Fruit fly (Drosophila melanogaster): ENCODE data around the gene CG45122.

Gene CG45122

DNA sequence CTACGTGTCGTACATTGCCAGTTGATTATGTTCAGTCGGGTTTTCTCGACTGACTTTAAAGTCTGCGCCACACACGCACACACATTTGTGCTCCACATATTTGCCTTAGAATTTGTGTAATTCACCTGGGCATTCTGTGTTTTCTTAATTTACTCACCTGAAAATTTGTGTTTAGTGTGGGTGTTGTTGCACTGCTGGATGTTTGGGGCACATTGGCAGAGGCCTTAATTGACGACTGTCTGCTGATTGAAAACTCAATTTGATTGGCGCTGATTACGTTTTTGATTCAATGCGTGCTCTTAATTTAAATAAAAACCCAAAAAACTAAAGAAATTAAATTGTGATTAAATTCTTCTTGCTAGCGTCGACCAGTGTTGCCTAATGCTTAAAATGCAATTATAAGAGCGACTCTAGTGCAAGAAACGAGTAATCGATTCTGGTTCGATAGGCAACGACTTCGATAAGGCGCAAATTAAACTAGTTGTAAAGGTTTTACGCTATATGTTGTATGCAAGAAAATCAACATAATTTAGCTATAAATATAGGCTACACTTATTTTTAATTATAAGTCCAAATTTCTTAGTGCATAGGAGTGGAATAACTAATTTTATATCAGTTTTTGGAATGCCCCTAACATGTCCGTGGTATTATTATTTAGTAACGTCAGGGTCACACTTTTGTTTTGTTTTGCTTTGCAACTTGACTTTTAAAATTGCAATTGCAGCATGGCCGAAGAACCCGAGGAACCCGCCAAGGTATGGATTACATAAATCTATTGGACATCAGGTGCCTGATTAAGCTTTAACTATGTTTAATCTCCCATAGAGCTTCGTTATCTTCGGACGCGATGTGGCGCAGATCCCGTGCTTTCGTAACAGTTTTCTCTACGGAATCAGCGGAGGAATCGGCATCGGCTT lies 13.4 kb upstream of the CG45122 start, which contains the start of the genes CG46281 and CG46280 (continued):
- TF ChIP-seq CG4617 (GFP tag; optimal IDR thresholded peaks at IDR 0.05; ENCODE audit: borderline replicate concordance) (peak; percentile 76), Chrac-16 (GFP tag; optimal IDR thresholded peaks at IDR 0.05) (peak; percentile 32), HmgZ (tag; optimal IDR thresholded peaks at IDR 0.05) (peak; percentile 35), CG13287 (GFP tag; IDR thresholded peaks at IDR 0.05; ENCODE audit: partially characterized antibody) (peak; percentile 82), Hand (GFP tag; optimal IDR thresholded peaks at IDR 0.05) (peak; percentile 23), bab2 (GFP tag; optimal IDR thresholded peaks at IDR 0.05) (peak; percentile 2), CG4854 (GFP tag; optimal IDR thresholded peaks at IDR 0.05) (peak; percentile 15), CG12659 (GFP tag; optimal IDR thresholded peaks at IDR 0.05) (peak; percentile 70), CG17829 (tag; optimal IDR thresholded peaks at IDR 0.05) (peak; percentile 66), zfh2 (GFP tag; optimal IDR thresholded peaks at IDR 0.05) (peak; percentile 33), CG4424 (GFP tag; optimal IDR thresholded peaks at IDR 0.05) (peak; percentile 20), YL-1 (GFP tag; optimal IDR thresholded peaks at IDR 0.05) (peak; percentile 83), Myb (GFP tag; optimal IDR thresholded peaks at IDR 0.05) (peak; percentile 20), Dref (GFP tag; IDR thresholded peaks at IDR 0.05) (peak; percentile 72), CG17385 (GFP tag; optimal IDR thresholded peaks at IDR 0.05) (peak; percentile 42), Trl (optimal IDR thresholded peaks at IDR 0.05) (no peak), Trl (GFP tag; optimal IDR thresholded peaks at IDR 0.05) (peak; percentile 37), Dll (GFP tag; IDR thresholded peaks at IDR 0.05; ENCODE audit: partially characterized antibody) (peak; percentile 74; the same call in 3 of the 4 replicates), CrebB (tag; optimal IDR thresholded peaks at IDR 0.05) (no peak), NC2β (GFP tag; optimal IDR thresholded peaks at IDR 0.05) (peak; percentile 56), BEAF-32 (GFP tag; optimal IDR thresholded peaks at IDR 0.05) (peak; percentile 68), tll (GFP tag; optimal IDR thresholded peaks at IDR 0.05) (peak in 1 of 2 experiments; percentile 68), CG8089 (GFP tag; optimal IDR thresholded peaks at IDR 0.05) (no peak), unc-4 (GFP tag; IDR thresholded peaks at IDR 0.05; ENCODE audit: partially characterized antibody) (peak; percentile 64), CG15011 (GFP tag; optimal IDR thresholded peaks at IDR 0.05) (no peak), mam (GFP tag; optimal IDR thresholded peaks at IDR 0.05) (peak; percentile 37), Ets97D (GFP tag; optimal IDR thresholded peaks at IDR 0.05) (peak; percentile 52), CG17328 (GFP tag; IDR thresholded peaks at IDR 0.05) (no peak), CG14710 (tag; optimal IDR thresholded peaks at IDR 0.05) (peak; percentile 93), E2f2 (GFP tag; IDR thresholded peaks at IDR 0.05) (peak; percentile 70), Max (GFP tag; optimal IDR thresholded peaks at IDR 0.05) (peak; percentile 52), BtbVII (GFP tag; optimal IDR thresholded peaks at IDR 0.05) (peak; percentile 2), Camta (GFP tag; optimal IDR thresholded peaks at IDR 0.05) (peak; percentile 24), repo (GFP tag; optimal IDR thresholded peaks at IDR 0.05) (peak; percentile 9), amos (GFP tag; IDR thresholded peaks at IDR 0.05; ENCODE audit: partially characterized antibody) (peak; percentile 39; the same call in 1 of the 2 replicates), CG6791 (GFP tag; IDR thresholded peaks at IDR 0.05; ENCODE audit: partially characterized antibody) (peak; percentile 54; the same call in 2 of the 3 replicates), dpn (GFP tag; optimal IDR thresholded peaks at IDR 0.05) (peak; percentile 28 to 51), CG9609 (GFP tag; optimal IDR thresholded peaks at IDR 0.05) (peak; percentile 47), Hr39 (optimal IDR thresholded peaks at IDR 0.05) (no peak), HLH54F (GFP tag; optimal IDR thresholded peaks at IDR 0.05) (peak; percentile 48), stwl (tag; optimal IDR thresholded peaks at IDR 0.05) (peak; percentile 97), Bgb (GFP tag; IDR thresholded peaks at IDR 0.05; ENCODE audit: partially characterized antibody) (0 out of 2 replicates have a peak, but pooled peaks have one; percentile 28), CG4328 (GFP tag; optimal IDR thresholded peaks at IDR 0.05) (peak; percentile 22), Antp (GFP tag; optimal IDR thresholded peaks at IDR 0.05) (peak; percentile 11), pum (GFP tag; optimal IDR thresholded peaks at IDR 0.05) (peak; percentile 34), hbn (GFP tag; IDR thresholded peaks at IDR 0.05; ENCODE audit: partially characterized antibody) (peak; percentile 40; the same call in 1 of the 2 replicates), sens (GFP tag) (peak; percentile 93)
